Worm (Caenorhabditis elegans): Measurements from ENCODE around the gene BE0003N10.1.

ce11 chrIII:1034853-1035252, 2.4 kb upstream of the BE0003N10.1 start:
- TF ChIP-seq zag-1 (tag; optimal IDR thresholded peaks at IDR 0.05), result no peak
- no peak for TF ChIP-seq sox-4 (tag; optimal IDR thresholded peaks at IDR 0.05)
- TF ChIP-seq ztf-4 (tag; optimal IDR thresholded peaks at IDR 0.05), result no peak
- no peak for TF ChIP-seq mep-1 (tag; optimal IDR thresholded peaks at IDR 0.05)
- TF ChIP-seq mab-9 (GFP tag; IDR thresholded peaks at IDR 0.05), result no peak
- TF ChIP-seq egl-27 (tag; optimal IDR thresholded peaks at IDR 0.05), result no peak
- TF ChIP-seq nhr-77 (tag; optimal IDR thresholded peaks at IDR 0.05), result no peak
- TF ChIP-seq lsy-2 (tag; optimal IDR thresholded peaks at IDR 0.05), result no peak
- no peak for TF ChIP-seq aly-2 (tag; optimal IDR thresholded peaks at IDR 0.05)
- TF ChIP-seq tbx-2 (tag; optimal IDR thresholded peaks at IDR 0.05), result no peak
- no peak for TF ChIP-seq skn-1 (tag; optimal IDR thresholded peaks at IDR 0.05)
- no peak for TF ChIP-seq tlp-1 (tag; optimal IDR thresholded peaks at IDR 0.05)

All from whole organism, L1 larva.